Fruit fly (Drosophila melanogaster): ENCODE data around the gene CG31021.

The CG31021 gene

dm6 chr3R:30600154-30601009 lies 1.6 kb upstream of the CG31021 start:
- no peak for TF ChIP-seq dl (GFP tag; optimal IDR thresholded peaks at IDR 0.05; ENCODE audit: insufficient read depth in 1 of 2, partially characterized antibody in 2 of 2)
- TF ChIP-seq Jra (GFP tag; optimal IDR thresholded peaks at IDR 0.05): peak; percentile 72
- TF ChIP-seq Sp1 (GFP tag; optimal IDR thresholded peaks at IDR 0.05): peak; percentile 84
- no peak for TF ChIP-seq Abd-B (GFP tag; optimal IDR thresholded peaks at IDR 0.05)
- TF ChIP-seq tai (GFP tag; optimal IDR thresholded peaks at IDR 0.05): no peak
- TF ChIP-seq woc (GFP tag; optimal IDR thresholded peaks at IDR 0.05): peak; percentile 65
- TF ChIP-seq HLH106 (tag; optimal IDR thresholded peaks at IDR 0.05): peak; percentile 83
- TF ChIP-seq Vsx2 (GFP tag; optimal IDR thresholded peaks at IDR 0.05; ENCODE audit: partially characterized antibody): no peak
- TF ChIP-seq Mio (GFP tag; optimal IDR thresholded peaks at IDR 0.05): no peak
- peak; percentile 43 for TF ChIP-seq Dif (GFP tag; optimal IDR thresholded peaks at IDR 0.05; ENCODE audit: partially characterized antibody)
- TF ChIP-seq br (GFP tag; optimal IDR thresholded peaks at IDR 0.05): peak; percentile 94
- TF ChIP-seq pan (optimal IDR thresholded peaks at IDR 0.05): no peak
- TF ChIP-seq Dfd (GFP tag; optimal IDR thresholded peaks at IDR 0.05): no peak
- peak; percentile 96 for TF ChIP-seq psq (GFP tag; optimal IDR thresholded peaks at IDR 0.05)
- TF ChIP-seq Hr78 (GFP tag; optimal IDR thresholded peaks at IDR 0.05): no peak
- TF ChIP-seq sv (GFP tag; optimal IDR thresholded peaks at IDR 0.05): peak; percentile 43
- peak; percentile 96 for TF ChIP-seq h (GFP tag; optimal IDR thresholded peaks at IDR 0.05)
- TF ChIP-seq dmrt93B (GFP tag; optimal IDR thresholded peaks at IDR 0.05): peak; percentile 66
- no peak for TF ChIP-seq N (GFP tag; optimal IDR thresholded peaks at IDR 0.05)
- TF ChIP-seq sage (GFP tag; optimal IDR thresholded peaks at IDR 0.05): peak; percentile 87
- peak; percentile 67 to 95 for TF ChIP-seq foxo (GFP tag; optimal IDR thresholded peaks at IDR 0.05)
- TF ChIP-seq Rel (GFP tag; optimal IDR thresholded peaks at IDR 0.05): peak; percentile 20
- peak; percentile 62 for TF ChIP-seq Rel (tag; optimal IDR thresholded peaks at IDR 0.05)
- peak; percentile 92 for TF ChIP-seq ey (GFP tag; optimal IDR thresholded peaks at IDR 0.05)
- TF ChIP-seq usp (GFP tag; optimal IDR thresholded peaks at IDR 0.05): no peak
- TF ChIP-seq CG9705 (GFP tag; optimal IDR thresholded peaks at IDR 0.05): peak; percentile 31
- no peak for TF ChIP-seq GATAd (GFP tag; optimal IDR thresholded peaks at IDR 0.05)
- peak; percentile 91 for TF ChIP-seq rgr (GFP tag; optimal IDR thresholded peaks at IDR 0.05)
- peak; percentile 63 for TF ChIP-seq CrebA (GFP tag; optimal IDR thresholded peaks at IDR 0.05; ENCODE audit: borderline replicate concordance)
- TF ChIP-seq fru (GFP tag; optimal IDR thresholded peaks at IDR 0.05): peak; percentile 92
- peak; percentile 84 for TF ChIP-seq CG32264 (GFP tag; optimal IDR thresholded peaks at IDR 0.05)
- peak; percentile 84 for TF ChIP-seq brk (GFP tag; optimal IDR thresholded peaks at IDR 0.05)
- TF ChIP-seq dsf (GFP tag; optimal IDR thresholded peaks at IDR 0.05; ENCODE audit: borderline replicate concordance): peak; percentile 65
- TF ChIP-seq OdsH (GFP tag; optimal IDR thresholded peaks at IDR 0.05): peak; percentile 90
- TF ChIP-seq jim (GFP tag; optimal IDR thresholded peaks at IDR 0.05): no peak
- peak; percentile 89 for TF ChIP-seq Hnf4 (GFP tag; optimal IDR thresholded peaks at IDR 0.05)
- TF ChIP-seq lola (GFP tag; optimal IDR thresholded peaks at IDR 0.05): no peak
- peak; percentile 48 for TF ChIP-seq Hr83 (GFP tag; optimal IDR thresholded peaks at IDR 0.05; ENCODE audit: poor library complexity, severe bottlenecking)
- TF ChIP-seq Myc (optimal IDR thresholded peaks at IDR 0.05): no peak

- no peak for TF ChIP-seq Dfd (GFP tag; optimal IDR thresholded peaks at IDR 0.05)
- TF ChIP-seq dl (GFP tag; optimal IDR thresholded peaks at IDR 0.05; ENCODE audit: insufficient read depth in 1 of 2, partially characterized antibody in 2 of 2): no peak
- no peak for TF ChIP-seq ey (GFP tag; optimal IDR thresholded peaks at IDR 0.05)
- no peak for TF ChIP-seq brk (GFP tag; optimal IDR thresholded peaks at IDR 0.05)
- TF ChIP-seq sage (GFP tag; optimal IDR thresholded peaks at IDR 0.05): no peak
- no peak for TF ChIP-seq dmrt93B (GFP tag; optimal IDR thresholded peaks at IDR 0.05)
- no peak for TF ChIP-seq Myc (optimal IDR thresholded peaks at IDR 0.05)
- no peak for TF ChIP-seq dsf (GFP tag; optimal IDR thresholded peaks at IDR 0.05; ENCODE audit: borderline replicate concordance)
- TF ChIP-seq pan (optimal IDR thresholded peaks at IDR 0.05): no peak
- no peak for TF ChIP-seq N (GFP tag; optimal IDR thresholded peaks at IDR 0.05)
- TF ChIP-seq sv (GFP tag; optimal IDR thresholded peaks at IDR 0.05): no peak
- TF ChIP-seq Vsx2 (GFP tag; optimal IDR thresholded peaks at IDR 0.05; ENCODE audit: partially characterized antibody): no peak
- no peak for TF ChIP-seq h (GFP tag; optimal IDR thresholded peaks at IDR 0.05)
- TF ChIP-seq Mio (GFP tag; optimal IDR thresholded peaks at IDR 0.05): no peak
- TF ChIP-seq Rel (GFP tag; optimal IDR thresholded peaks at IDR 0.05): no peak
- TF ChIP-seq Rel (tag; optimal IDR thresholded peaks at IDR 0.05): no peak
- no peak for TF ChIP-seq CrebA (GFP tag; optimal IDR thresholded peaks at IDR 0.05; ENCODE audit: borderline replicate concordance)
Measured at dm6 chr3R:30603881-30604280, 1.9 kb downstream of the CG31021 start, which contains the start of gene PH4alphaNE3. Gene PH4alphaNE3 (plus strand): TSS chr3R:30604181.

All from whole organism, wandering third instar larva.